Worm (Caenorhabditis elegans) whole organism, late embryonic: ENCODE measurements around the gene C24B5.4.

Experiments used
- K09A11.1 ChIP-seq: sonication (generic microtip); optimal IDR thresholded peaks from 2 replicates; lab custom pipeline; 2017; ENCODE audit warnings: antibody characterized with exemption, mild to moderate bottlenecking, missing genetic modification characterization, missing compliant biosample characterization; ENCODE audit not compliant: insufficient read depth
- T23F11.4 ChIP-seq: fragments of 200-800 bp; sonication (Bioruptor generic); optimal IDR thresholded peaks from 2 replicates; lab custom pipeline; 2018; ENCODE audit warnings: mild to moderate bottlenecking, missing genetic modification characterization, missing compliant biosample characterization
- ama-1 ChIP-seq: fragments of 150-350 bp; optimal IDR thresholded peaks from 2 replicates; lab custom pipeline; 2014
- ceh-14 ChIP-seq: sonication (generic microtip); optimal IDR thresholded peaks from 2 replicates; lab custom pipeline; 2016; ENCODE audit warnings: missing genotype, missing genetic modification characterization, missing compliant biosample characterization
- ceh-19 ChIP-seq: fragments of 200-800 bp; sonication (Bioruptor generic); optimal IDR thresholded peaks from 2 replicates; lab custom pipeline; 2018; ENCODE audit warnings: mild to moderate bottlenecking, missing genetic modification characterization, missing compliant biosample characterization
- ceh-24 ChIP-seq: sonication (generic microtip); optimal IDR thresholded peaks from 2 replicates; lab custom pipeline; 2016; ENCODE audit warnings: mild to moderate bottlenecking, missing genetic modification characterization, missing compliant biosample characterization
- ceh-30 ChIP-seq: fragments of 150-350 bp; optimal IDR thresholded peaks from 2 replicates; lab custom pipeline; 2014; ENCODE audit warnings: missing biosample characterization, missing genetic modification characterization
- ceh-31 ChIP-seq: sonication (generic microtip); optimal IDR thresholded peaks from 2 replicates; lab custom pipeline; 2016; ENCODE audit warnings: missing genetic modification characterization, missing compliant biosample characterization
- ceh-34 ChIP-seq: sonication (generic microtip); optimal IDR thresholded peaks from 2 replicates; lab custom pipeline; 2016; ENCODE audit warnings: mild to moderate bottlenecking, missing genetic modification characterization, missing compliant biosample characterization
- ceh-48 ChIP-seq: sonication (generic microtip); optimal IDR thresholded peaks from 2 replicates; lab custom pipeline; 2016; ENCODE audit warnings: missing genetic modification characterization, inconsistent platforms, missing compliant biosample characterization
- ceh-6 ChIP-seq: fragments of 200-800 bp; sonication (Bioruptor generic); optimal IDR thresholded peaks from 2 replicates; lab custom pipeline; 2018; ENCODE audit warnings: mild to moderate bottlenecking, missing genetic modification characterization, missing compliant biosample characterization
- ceh-9 ChIP-seq: sonication (generic microtip); optimal IDR thresholded peaks from 2 replicates; lab custom pipeline; 2016; ENCODE audit warnings: mild to moderate bottlenecking, missing genetic modification characterization, inconsistent platforms, missing compliant biosample characterization
- che-1 ChIP-seq: sonication (generic microtip); optimal IDR thresholded peaks from 2 replicates; lab custom pipeline; 2016; ENCODE audit warnings: mild to moderate bottlenecking, missing genetic modification characterization, missing compliant biosample characterization
- dmd-4 ChIP-seq: sonication (generic microtip); optimal IDR thresholded peaks from 2 replicates; lab custom pipeline; 2016; ENCODE audit warnings: borderline replicate concordance, missing genetic modification characterization, missing compliant biosample characterization
- dve-1 ChIP-seq: sonication (generic microtip); optimal IDR thresholded peaks from 2 replicates; lab custom pipeline; 2017; ENCODE audit warnings: antibody characterized with exemption, mild to moderate bottlenecking, missing genetic modification characterization, missing compliant biosample characterization
- elt-4 ChIP-seq: sonication (generic microtip); optimal IDR thresholded peaks from 2 replicates; lab custom pipeline; 2016; ENCODE audit warnings: missing genetic modification characterization, missing compliant biosample characterization
- ets-4 ChIP-seq: sonication (generic microtip); optimal IDR thresholded peaks from 2 replicates; lab custom pipeline; 2016; ENCODE audit warnings: missing genetic modification characterization, missing compliant biosample characterization
- fax-1 ChIP-seq: sonication (generic microtip); optimal IDR thresholded peaks from 2 replicates; lab custom pipeline; 2016; ENCODE audit warnings: missing genotype, missing genetic modification characterization, missing compliant biosample characterization
- fkh-10 ChIP-seq: fragments of 150-350 bp; optimal IDR thresholded peaks from 2 replicates; lab custom pipeline; 2014; ENCODE audit warnings: missing biosample characterization, missing genetic modification reagents, missing genetic modification characterization
- hlh-13 ChIP-seq: fragments of 200-800 bp; sonication (Bioruptor generic); optimal IDR thresholded peaks from 2 replicates; lab custom pipeline; 2018; ENCODE audit warnings: mild to moderate bottlenecking, missing genetic modification characterization, missing compliant biosample characterization
- hlh-15 ChIP-seq: sonication (generic microtip); optimal IDR thresholded peaks from 2 replicates; lab custom pipeline; 2016; ENCODE audit warnings: missing genetic modification characterization, missing compliant biosample characterization
- hlh-6 ChIP-seq: sonication (generic microtip); optimal IDR thresholded peaks from 2 replicates; lab custom pipeline; 2016; ENCODE audit warnings: missing genotype, missing genetic modification characterization, missing compliant biosample characterization
- hlh-8 ChIP-seq: sonication (generic microtip); optimal IDR thresholded peaks from 2 replicates; lab custom pipeline; 2016; ENCODE audit warnings: missing genotype, missing genetic modification characterization, missing compliant biosample characterization
- lim-6 ChIP-seq: sonication (generic microtip); optimal IDR thresholded peaks from 2 replicates; lab custom pipeline; 2016; ENCODE audit warnings: missing genetic modification characterization, missing compliant biosample characterization
- madf-2 ChIP-seq: sonication (generic microtip); optimal IDR thresholded peaks from 2 replicates; lab custom pipeline; 2017; ENCODE audit warnings: missing genetic modification characterization, missing compliant biosample characterization
- mec-3 ChIP-seq: sonication (generic microtip); optimal IDR thresholded peaks from 2 replicates; lab custom pipeline; 2016; ENCODE audit warnings: borderline replicate concordance, missing genetic modification characterization, missing compliant biosample characterization
- nhr-11 ChIP-seq: fragments of 150-350 bp; optimal IDR thresholded peaks from 2 replicates; lab custom pipeline; 2014; ENCODE audit warnings: missing biosample characterization, missing genetic modification characterization
- pat-9 ChIP-seq: fragments of 200-800 bp; sonication (Bioruptor generic); optimal IDR thresholded peaks from 2 replicates; lab custom pipeline; 2018; ENCODE audit warnings: mild to moderate bottlenecking, missing genetic modification characterization, moderate library complexity, missing compliant biosample characterization
- pax-1 ChIP-seq: fragments of 150-350 bp; optimal IDR thresholded peaks from 2 replicates; lab custom pipeline; 2014; ENCODE audit warnings: missing biosample characterization, missing genetic modification characterization
- pha-2 ChIP-seq: sonication (generic microtip); optimal IDR thresholded peaks from 2 replicates; lab custom pipeline; 2017; ENCODE audit warnings: mild to moderate bottlenecking, missing genetic modification characterization, missing compliant biosample characterization
- pha-4 ChIP-seq: fragments of 150-350 bp; optimal IDR thresholded peaks from 2 replicates; lab custom pipeline; 2018; ENCODE audit warnings: missing biosample characterization, missing genetic modification reagents, missing genetic modification characterization
- pqm-1 ChIP-seq: sonication (generic microtip); optimal IDR thresholded peaks from 2 replicates; lab custom pipeline; 2016; ENCODE audit warnings: missing genetic modification characterization, missing compliant biosample characterization
- sox-2 ChIP-seq: fragments of 200-800 bp; sonication (Bioruptor generic); IDR thresholded peaks from 2 replicates; pipeline ENCODE4 v1.3.6; 2022; ENCODE audit warnings: missing genetic modification reagents, missing genetic modification characterization, missing compliant biosample characterization
- sox-4 ChIP-seq: sonication (generic microtip); optimal IDR thresholded peaks from 2 replicates; lab custom pipeline; 2017; ENCODE audit warnings: mild to moderate bottlenecking, missing genetic modification characterization, inconsistent platforms, missing compliant biosample characterization
- syd-9 ChIP-seq: sonication (generic microtip); optimal IDR thresholded peaks from 2 replicates; lab custom pipeline; 2016; ENCODE audit warnings: mild to moderate bottlenecking, missing genetic modification characterization, moderate library complexity, missing compliant biosample characterization
- tbx-2 ChIP-seq: sonication (generic microtip); optimal IDR thresholded peaks from 2 replicates; lab custom pipeline; 2016; ENCODE audit warnings: missing genetic modification characterization, missing compliant biosample characterization
- tbx-7 ChIP-seq: sonication (generic microtip); optimal IDR thresholded peaks from 2 replicates; lab custom pipeline; 2016; ENCODE audit warnings: missing genotype, missing genetic modification characterization, missing compliant biosample characterization
- ttx-3 ChIP-seq: sonication (generic microtip); optimal IDR thresholded peaks from 2 replicates; lab custom pipeline; 2016; ENCODE audit warnings: missing genetic modification reagents, missing genetic modification characterization, missing compliant biosample characterization
- unc-42 ChIP-seq: sonication (generic microtip); optimal IDR thresholded peaks from 2 replicates; lab custom pipeline; 2016; ENCODE audit warnings: missing genotype, missing genetic modification characterization, missing compliant biosample characterization
- unc-55 ChIP-seq: sonication (generic microtip); optimal IDR thresholded peaks from 2 replicates; lab custom pipeline; 2017; ENCODE audit warnings: missing biosample characterization, missing genetic modification reagents, missing genetic modification characterization

C24B5.4 gene

DNA sequence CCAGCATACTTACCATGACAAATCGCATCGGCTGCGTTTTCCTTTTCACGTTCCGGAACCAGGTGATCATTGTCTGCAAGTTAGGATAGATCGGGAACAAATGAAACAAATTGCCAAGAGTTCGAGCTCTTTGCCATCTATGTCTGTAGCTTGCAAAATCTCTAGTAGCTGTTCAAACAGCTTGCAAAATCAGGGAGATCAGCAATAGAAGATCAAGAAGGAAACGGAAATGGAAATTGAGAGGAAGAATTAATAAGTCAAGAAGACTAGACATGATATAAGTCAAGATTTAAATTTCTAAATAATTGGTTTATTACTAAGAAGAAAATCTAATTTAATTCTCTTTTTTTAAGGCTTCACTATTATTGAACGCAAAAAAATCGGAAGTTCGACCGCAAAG lies 35.2 kb upstream of the C24B5.4 start, which contains the start of gene F07C3.3:
F07C3.3 (minus strand) TSS at position 101 of the 400 bp plus-strand sequence.
- no peak for TF ChIP-seq fkh-10
- no peak for TF ChIP-seq ama-1 (lab: Kevin White, UChicago)
- TF ChIP-seq ceh-24 (tag; lab: Kevin White, UChicago), result no peak
- no peak for TF ChIP-seq mec-3 (tag; lab: Kevin White, UChicago)
- no peak for TF ChIP-seq hlh-13
- TF ChIP-seq pha-2 (tag; lab: Kevin White, UChicago), result no peak
- no peak for TF ChIP-seq pat-9 (tag; lab: Kevin White, UChicago)
- no peak for TF ChIP-seq ceh-19
- no peak for TF ChIP-seq dve-1 (tag; lab: Kevin White, UChicago)
- TF ChIP-seq pqm-1 (tag; lab: Kevin White, UChicago), result no peak
- TF ChIP-seq tbx-7 (tag; lab: Kevin White, UChicago), result no peak
- TF ChIP-seq hlh-8, result no peak
- TF ChIP-seq hlh-6 (tag; lab: Kevin White, UChicago), result no peak

ce11 chrV:9225675-9226144 lies 28.6 kb upstream of the C24B5.4 start, which contains the start of gene F07C3.2:
F07C3.2 (plus strand) TSS chrV:9226094.
- TF ChIP-seq lim-6 (tag; lab: Kevin White, UChicago) (no peak), madf-2 (tag; lab: Kevin White, UChicago) (no peak), ceh-31 (peak; percentile 56), T23F11.4 (no peak), ceh-19 (no peak), ceh-48 (tag; lab: Kevin White, UChicago) (peak; percentile 30), unc-42 (tag; lab: Kevin White, UChicago) (peak; percentile 61)

- TF ChIP-seq fkh-10 (no peak), elt-4 (tag; lab: Kevin White, UChicago) (no peak), ceh-24 (tag; lab: Kevin White, UChicago) (no peak), pha-4 (tag; lab: Kevin White, UChicago) (no peak), hlh-13 (no peak), dmd-4 (tag; lab: Kevin White, UChicago) (no peak), ceh-19 (no peak), ama-1 (lab: Kevin White, UChicago) (no peak), sox-4 (no peak), ceh-6 (GFP tag; lab: Kevin White, UChicago) (no peak), che-1 (tag; lab: Kevin White, UChicago) (no peak), K09A11.1 (no peak), ttx-3 (tag; lab: Kevin White, UChicago) (no peak), hlh-15 (tag; lab: Kevin White, UChicago) (no peak), pax-1 (tag; lab: Kevin White, UChicago) (no peak), ceh-34 (tag; lab: Kevin White, UChicago) (no peak), hlh-8 (no peak)
Measured at ce11 chrV:9224981-9225380, 27.9 kb upstream of the C24B5.4 start.

DNA sequence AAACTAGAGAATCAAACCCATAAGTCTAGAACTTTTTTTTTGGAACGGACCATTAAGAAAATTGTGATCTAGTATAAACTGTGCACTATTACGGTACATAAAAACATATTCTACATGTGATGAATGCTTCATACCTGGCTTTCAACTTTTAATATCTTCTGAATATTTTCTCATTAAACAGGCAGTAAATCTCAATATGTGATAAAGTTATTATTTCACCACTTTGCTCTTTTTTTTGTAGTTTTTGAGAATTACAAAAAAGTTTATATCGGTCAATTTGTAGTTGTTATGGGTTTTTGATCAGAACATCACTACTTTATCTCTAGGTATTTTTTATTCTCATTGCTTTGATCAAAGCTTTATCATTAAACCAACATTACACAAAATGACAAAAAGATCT lies 27.3 kb upstream of the C24B5.4 start:
- no peak for TF ChIP-seq tbx-7 (tag; lab: Kevin White, UChicago)
- no peak for TF ChIP-seq ceh-14 (tag; lab: Kevin White, UChicago)
- TF ChIP-seq, all 69 proteins: peak for 0

ce11 chrV:9222819-9223218 lies 25.7 kb upstream of the C24B5.4 start:
- TF ChIP-seq mec-3 (tag; lab: Kevin White, UChicago), result no peak
- TF ChIP-seq ceh-30 (tag; lab: Kevin White, UChicago), result no peak
- no peak for TF ChIP-seq fax-1 (tag; lab: Kevin White, UChicago)
- no peak for TF ChIP-seq tbx-2 (tag; lab: Kevin White, UChicago)
- no peak for TF ChIP-seq pha-4 (tag; lab: Kevin White, UChicago)
- TF ChIP-seq sox-2 (GFP tag; lab: Robert Waterston, UW), result no peak
- TF ChIP-seq ceh-9 (tag; lab: Kevin White, UChicago), result no peak
- no peak for TF ChIP-seq syd-9
- no peak for TF ChIP-seq fkh-10
- no peak for TF ChIP-seq unc-55 (GFP tag; lab: Kevin White, UChicago)
- TF ChIP-seq nhr-11 (tag; lab: Kevin White, UChicago), result no peak
- TF ChIP-seq ets-4 (tag; lab: Kevin White, UChicago), result no peak
